Fruit fly (Drosophila melanogaster): ENCODE measurements around the gene sw.

DNA sequence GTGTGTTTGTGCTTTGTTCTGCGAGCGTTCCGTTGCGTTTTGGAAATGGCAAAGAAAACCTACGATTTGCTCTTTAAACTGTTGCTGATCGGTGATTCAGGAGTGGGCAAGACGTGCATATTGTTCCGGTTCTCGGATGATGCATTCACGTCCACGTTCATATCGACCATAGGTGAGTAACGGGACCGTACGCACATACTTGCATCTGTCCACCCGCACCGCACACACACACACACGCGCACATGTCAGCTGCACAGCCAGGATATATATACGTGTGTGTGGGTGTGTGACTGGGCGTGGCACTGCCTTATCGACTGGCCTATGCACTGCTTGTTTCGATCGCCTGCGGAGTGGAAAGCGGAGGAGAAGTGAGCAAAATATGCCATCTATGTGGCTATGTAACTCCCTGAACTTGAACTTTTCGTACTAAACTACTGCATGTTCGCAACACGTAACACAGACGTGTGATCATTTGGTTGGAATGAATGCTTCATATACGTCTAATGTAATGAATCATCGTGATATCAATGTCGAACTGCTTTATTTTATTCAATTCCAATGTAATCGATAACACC is 15.5 kb upstream of the sw start:
- TF ChIP-seq Dbx (GFP tag; IDR thresholded peaks at IDR 0.05), result no peak
- no peak for TF ChIP-seq NC2α (GFP tag; optimal IDR thresholded peaks at IDR 0.05)
- no peak for TF ChIP-seq ase (GFP tag; IDR thresholded peaks at IDR 0.05)
- no peak for TF ChIP-seq so (GFP tag; IDR thresholded peaks at IDR 0.05)
- TF ChIP-seq CG10267 (tag; optimal IDR thresholded peaks at IDR 0.05), result no peak
- 0 out of 4 replicates have a peak, but pooled peaks have one; percentile 21 for TF ChIP-seq chinmo (GFP tag; IDR thresholded peaks at IDR 0.05; ENCODE audit: partially characterized antibody)
- TF ChIP-seq Fer2 (tag; optimal IDR thresholded peaks at IDR 0.05), result no peak
- no peak for TF ChIP-seq Sin3A (optimal IDR thresholded peaks at IDR 0.05)
- TF ChIP-seq CG6765 (GFP tag; optimal IDR thresholded peaks at IDR 0.05), result no peak
- no peak for TF ChIP-seq wek (GFP tag; optimal IDR thresholded peaks at IDR 0.05)
- TF ChIP-seq CG31441 (GFP tag; IDR thresholded peaks at IDR 0.05), result no peak
- TF ChIP-seq Awh (GFP tag; IDR thresholded peaks at IDR 0.05), result no peak
- TF ChIP-seq tio (GFP tag; optimal IDR thresholded peaks at IDR 0.05), result no peak
- no peak for TF ChIP-seq emc (GFP tag; optimal IDR thresholded peaks at IDR 0.05)

Measured in whole organism, embryonic.